Worm (Caenorhabditis elegans) whole organism, L3 larva: ENCODE measurements around the gene dnj-2.

ENCODE experiments used
- ZK546.5 ChIP-seq: sonication (generic microtip); optimal IDR thresholded peaks from 2 replicates; lab custom pipeline; 2017; ENCODE audit warnings: missing biosample characterization, missing genetic modification characterization
- aly-2 ChIP-seq: fragments of 150-350 bp; optimal IDR thresholded peaks from 2 replicates; lab custom pipeline; 2014; ENCODE audit warnings: missing biosample characterization, missing genetic modification characterization
- ama-1 ChIP-seq: fragments of 150-350 bp; optimal IDR thresholded peaks from 2 replicates; lab custom pipeline; 2018
- ceh-16 ChIP-seq: sonication (generic microtip); optimal IDR thresholded peaks from 2 replicates; lab custom pipeline; 2017; ENCODE audit warnings: missing biosample characterization, missing genetic modification characterization
- ceh-82 ChIP-seq: fragments of 150-350 bp; optimal IDR thresholded peaks from 2 replicates; lab custom pipeline; 2014; ENCODE audit warnings: missing biosample characterization, missing genetic modification characterization
- ceh-9 ChIP-seq: sonication (generic microtip); optimal IDR thresholded peaks from 2 replicates; lab custom pipeline; 2018; ENCODE audit warnings: missing biosample characterization, missing genetic modification characterization
- daf-12 ChIP-seq: fragments of 150-350 bp; optimal IDR thresholded peaks from 2 replicates; lab custom pipeline; 2014; ENCODE audit warnings: missing biosample characterization, missing genetic modification reagents, missing genetic modification characterization
- egl-27 ChIP-seq: sonication (generic microtip); optimal IDR thresholded peaks from 4 replicates; lab custom pipeline; 2017; ENCODE audit warnings: missing biosample characterization, missing genetic modification reagents, missing genetic modification characterization
- egl-5 ChIP-seq: fragments of 150-350 bp; optimal IDR thresholded peaks from 2 replicates; lab custom pipeline; 2017; ENCODE audit warnings: missing biosample characterization, missing genetic modification reagents, missing genetic modification characterization, inconsistent platforms
- elt-1 ChIP-seq: fragments of 150-350 bp; optimal IDR thresholded peaks from 2 replicates; lab custom pipeline; 2014; ENCODE audit warnings: missing biosample characterization, missing genetic modification characterization
- elt-2 ChIP-seq: sonication (generic microtip); optimal IDR thresholded peaks from 2 replicates; lab custom pipeline; 2016; ENCODE audit warnings: missing genetic modification reagents, mild to moderate bottlenecking, missing genetic modification characterization, missing compliant biosample characterization
- elt-3 ChIP-seq, 3 experiments: fragments of 150-350 bp in 1 of 3; sonication (generic microtip) in 2 of 3; optimal IDR thresholded peaks; 2 replicates in 2 of 3; 4 replicates in 1 of 3; lab custom pipeline; 2014 to 2017; ENCODE audit warnings: missing biosample characterization in 3 of 3, missing genetic modification characterization in 3 of 3
- eor-1 ChIP-seq, 2 experiments: fragments of 150-350 bp; optimal IDR thresholded peaks; 2 replicates each; lab custom pipeline; 2014 to 2018; ENCODE audit warnings: missing biosample characterization in 2 of 2, missing genetic modification characterization in 2 of 2
- fkh-10 ChIP-seq: sonication (generic microtip); optimal IDR thresholded peaks from 2 replicates; lab custom pipeline; 2017; ENCODE audit warnings: missing biosample characterization, missing genetic modification reagents, missing genetic modification characterization
- fkh-2 ChIP-seq: fragments of 150-350 bp; optimal IDR thresholded peaks from 2 replicates; lab custom pipeline; 2014; ENCODE audit warnings: missing biosample characterization, missing genetic modification reagents, missing genetic modification characterization
- hmg-11 ChIP-seq: sonication (generic microtip); optimal IDR thresholded peaks from 2 replicates; lab custom pipeline; 2016; ENCODE audit warnings: missing genetic modification characterization, missing compliant biosample characterization
- jun-1 ChIP-seq: fragments of 150-350 bp; optimal IDR thresholded peaks from 2 replicates; lab custom pipeline; 2014; ENCODE audit warnings: missing biosample characterization, missing genetic modification reagents, missing genetic modification characterization
- lin-15B ChIP-seq: fragments of 150-350 bp; optimal IDR thresholded peaks from 2 replicates; lab custom pipeline; 2014; ENCODE audit warnings: missing biosample characterization, missing genetic modification characterization
- lin-39 ChIP-seq: fragments of 150-350 bp; optimal IDR thresholded peaks from 2 replicates; lab custom pipeline; 2018; ENCODE audit warnings: missing biosample characterization, missing genetic modification reagents, missing genetic modification characterization
- lsy-12 ChIP-seq: sonication (generic microtip); optimal IDR thresholded peaks from 2 replicates; lab custom pipeline; 2016; ENCODE audit warnings: mild to moderate bottlenecking, missing genetic modification characterization, missing compliant biosample characterization
- mdl-1 ChIP-seq: fragments of 150-350 bp; optimal IDR thresholded peaks from 2 replicates; lab custom pipeline; 2014; ENCODE audit warnings: missing biosample characterization, missing genetic modification characterization
- mml-1 ChIP-seq: fragments of 150-350 bp; sonication (generic microtip); optimal IDR thresholded peaks from 3 replicates; lab custom pipeline; 2014; ENCODE audit warnings: missing biosample characterization, missing genetic modification characterization
- nfya-1 ChIP-seq: sonication (generic microtip); optimal IDR thresholded peaks from 2 replicates; lab custom pipeline; 2017; ENCODE audit warnings: missing genetic modification characterization, mild to moderate bottlenecking, missing compliant biosample characterization, antibody characterized with exemption, moderate library complexity; ENCODE audit not compliant: insufficient read depth
- nhr-11 ChIP-seq: fragments of 150-350 bp; optimal IDR thresholded peaks from 2 replicates; lab custom pipeline; 2014; ENCODE audit warnings: missing biosample characterization, missing genetic modification characterization
- nhr-12 ChIP-seq: fragments of 150-350 bp; optimal IDR thresholded peaks from 2 replicates; lab custom pipeline; 2014; ENCODE audit warnings: missing biosample characterization, missing genetic modification characterization
- nhr-23 ChIP-seq: fragments of 150-350 bp; optimal IDR thresholded peaks from 2 replicates; lab custom pipeline; 2014; ENCODE audit warnings: missing biosample characterization, missing genetic modification reagents, missing genetic modification characterization
- nhr-237 ChIP-seq: fragments of 150-350 bp; optimal IDR thresholded peaks from 2 replicates; lab custom pipeline; 2014; ENCODE audit warnings: missing biosample characterization, missing genetic modification characterization
- nhr-25 ChIP-seq: sonication (generic microtip); optimal IDR thresholded peaks from 2 replicates; lab custom pipeline; 2017; ENCODE audit warnings: missing biosample characterization, missing genetic modification characterization
- nhr-28 ChIP-seq: fragments of 150-350 bp; optimal IDR thresholded peaks from 2 replicates; lab custom pipeline; 2014; ENCODE audit warnings: missing biosample characterization, missing genetic modification characterization
- nhr-43 ChIP-seq: sonication (generic microtip); optimal IDR thresholded peaks from 2 replicates; lab custom pipeline; 2016; ENCODE audit warnings: mild to moderate bottlenecking, missing genetic modification characterization, missing compliant biosample characterization; ENCODE audit not compliant: poor library complexity, severe bottlenecking
- nhr-67 ChIP-seq: fragments of 150-350 bp; optimal IDR thresholded peaks from 2 replicates; lab custom pipeline; 2014; ENCODE audit warnings: missing biosample characterization, missing genetic modification characterization
- nhr-76 ChIP-seq: fragments of 150-350 bp; sonication (generic microtip); optimal IDR thresholded peaks from 5 replicates; lab custom pipeline; 2014; ENCODE audit warnings: missing biosample characterization, missing genetic modification characterization
- nhr-77 ChIP-seq: fragments of 150-350 bp; optimal IDR thresholded peaks from 2 replicates; lab custom pipeline; 2014; ENCODE audit warnings: missing biosample characterization, missing genetic modification characterization
- pha-4 ChIP-seq: fragments of 150-350 bp; optimal IDR thresholded peaks from 2 replicates; lab custom pipeline; 2014; ENCODE audit warnings: missing biosample characterization, missing genetic modification reagents, missing genetic modification characterization
- pqm-1 ChIP-seq: fragments of 150-350 bp; optimal IDR thresholded peaks from 2 replicates; lab custom pipeline; 2017; ENCODE audit warnings: missing biosample characterization, missing genetic modification characterization, inconsistent platforms
- sea-2 ChIP-seq: fragments of 150-350 bp; sonication (generic microtip); optimal IDR thresholded peaks from 4 replicates; lab custom pipeline; 2014; ENCODE audit warnings: missing biosample characterization, missing genetic modification reagents, missing genetic modification characterization
- skn-1 ChIP-seq: fragments of 150-350 bp; optimal IDR thresholded peaks from 2 replicates; lab custom pipeline; 2014; ENCODE audit warnings: missing biosample characterization, missing genetic modification characterization
- snpc-4 ChIP-seq: fragments of 150-350 bp; optimal IDR thresholded peaks from 2 replicates; lab custom pipeline; 2014; ENCODE audit warnings: missing biosample characterization, missing genetic modification characterization
- tbx-2 ChIP-seq: sonication (generic microtip); optimal IDR thresholded peaks from 2 replicates; lab custom pipeline; 2016; ENCODE audit warnings: mild to moderate bottlenecking, missing genetic modification characterization, missing compliant biosample characterization
- unc-39 ChIP-seq: sonication (generic microtip); optimal IDR thresholded peaks from 4 replicates; lab custom pipeline; 2017; ENCODE audit warnings: missing biosample characterization, missing genetic modification characterization
- unc-62 ChIP-seq: fragments of 150-350 bp; sonication (generic microtip); optimal IDR thresholded peaks from 4 replicates; lab custom pipeline; 2014; ENCODE audit warnings: missing biosample characterization, missing genetic modification reagents, missing genetic modification characterization
- zag-1 ChIP-seq: fragments of 150-350 bp; optimal IDR thresholded peaks from 2 replicates; lab custom pipeline; 2014; ENCODE audit warnings: missing biosample characterization, missing genetic modification characterization
- ztf-4 ChIP-seq: fragments of 150-350 bp; optimal IDR thresholded peaks from 2 replicates; lab custom pipeline; 2014; ENCODE audit warnings: missing biosample characterization, missing genetic modification characterization

dnj-2 gene

DNA sequence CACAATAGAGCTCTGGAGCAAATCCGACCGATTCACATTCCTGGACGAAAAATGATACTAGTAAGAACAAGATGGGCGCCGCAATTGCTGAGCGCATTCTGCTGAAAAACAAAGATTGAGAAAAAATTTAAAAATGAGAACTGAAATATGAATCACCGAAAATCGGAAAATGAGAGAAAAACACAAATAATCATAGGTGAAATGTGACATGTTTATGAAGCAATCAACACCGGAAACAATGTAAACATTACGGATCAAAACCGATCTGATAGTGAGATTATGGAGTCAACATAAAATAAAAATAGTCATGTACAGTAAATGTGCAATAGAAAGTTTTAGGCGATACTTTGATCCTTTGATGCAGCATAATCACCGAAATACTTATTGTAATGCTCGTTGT lies at the start of gene dnj-2:
Gene dnj-2, minus strand, starts transcription at position 101 of the 400 bp plus-strand sequence.
- TF ChIP-seq fkh-2 (tag; lab: Kevin White, UChicago) (no peak), ceh-16 (tag; lab: Kevin White, UChicago) (no peak), nhr-237 (tag; lab: Kevin White, UChicago) (no peak), snpc-4 (tag; lab: Kevin White, UChicago) (no peak), egl-5 (tag; lab: Kevin White, UChicago) (no peak), ceh-9 (no peak), zag-1 (tag; lab: Kevin White, UChicago) (no peak), daf-12 (tag; lab: Kevin White, UChicago) (no peak), elt-3 (tag; optimal IDR thresholded peaks at IDR 0.05; lab: Kevin White, UChicago) (no peak), hmg-11 (tag; lab: Kevin White, UChicago) (no peak)

- TF ChIP-seq ceh-82 (tag; lab: Kevin White, UChicago) (no peak), nhr-25 (no peak), nhr-43 (tag; lab: Kevin White, UChicago) (no peak), nhr-237 (tag; lab: Kevin White, UChicago) (no peak), ceh-9 (no peak), nhr-12 (no peak)
Observed at ce11 chrIV:11361409-11361808, 47.6 kb upstream of the dnj-2 start, which contains the start of gene T01G1.4. T01G1.4 (minus strand) TSS chrIV:11361509.

ce11 chrIV:11359769-11360168 lies 46.0 kb upstream of the dnj-2 start, which contains the start of gene klp-12:
klp-12 (minus strand) TSS chrIV:11359869.
- TF ChIP-seq ama-1 (lab: Kevin White, UChicago): no peak
- no peak for TF ChIP-seq mml-1
- no peak for TF ChIP-seq ztf-4 (tag; lab: Kevin White, UChicago)
- TF ChIP-seq lin-15B (tag; lab: Kevin White, UChicago): no peak
- TF ChIP-seq ceh-82 (tag; lab: Kevin White, UChicago): no peak
- no peak for TF ChIP-seq ceh-9
- no peak for TF ChIP-seq pha-4
- TF ChIP-seq ZK546.5 (tag; lab: Kevin White, UChicago): no peak
- no peak for TF ChIP-seq fkh-2 (tag; lab: Kevin White, UChicago)
- no peak for TF ChIP-seq unc-39 (tag; lab: Kevin White, UChicago)
- no peak for TF ChIP-seq unc-62 (GFP tag; lab: Kevin White, UChicago)
- no peak for TF ChIP-seq nhr-23 (tag; lab: Kevin White, UChicago)
- TF ChIP-seq elt-1: no peak
- no peak for TF ChIP-seq snpc-4 (tag; lab: Kevin White, UChicago)
- no peak for TF ChIP-seq fkh-10 (GFP tag; lab: Kevin White, UChicago)
- no peak for TF ChIP-seq egl-27 (tag; lab: Kevin White, UChicago)
- no peak for TF ChIP-seq nhr-43 (tag; lab: Kevin White, UChicago)
- TF ChIP-seq eor-1 (tag; optimal IDR thresholded peaks at IDR 0.05; lab: Kevin White, UChicago): no peak

DNA sequence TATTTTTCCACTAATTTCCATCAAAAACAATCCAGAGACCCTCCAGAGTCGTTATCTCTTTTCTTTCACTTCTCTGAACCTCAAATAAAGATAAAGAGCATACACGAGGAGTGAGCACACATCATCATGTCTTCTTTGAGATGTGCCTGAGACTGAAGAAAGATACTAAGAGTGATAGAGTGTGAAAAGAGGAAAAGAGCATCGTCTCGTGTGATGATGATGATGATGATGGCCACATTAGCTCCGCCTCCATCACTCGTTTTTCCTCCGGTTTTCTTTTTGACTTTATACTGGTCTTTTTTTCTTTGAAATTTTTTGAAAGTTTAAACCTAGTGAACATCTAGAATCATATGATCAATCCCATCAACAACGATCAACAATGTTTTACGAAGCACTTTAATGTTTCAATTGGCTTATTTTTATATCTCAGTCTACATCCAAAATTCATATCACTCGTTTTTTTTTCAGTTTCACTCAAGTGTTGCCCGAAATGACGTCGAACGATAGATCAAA lies 40.2 kb upstream of the dnj-2 start, which contains the start of gene T01G1.2:
Gene T01G1.2, plus strand, starts transcription at position 463 of the 513 bp plus-strand sequence.
- TF ChIP-seq ama-1 (lab: Kevin White, UChicago) (no peak), daf-12 (tag; lab: Kevin White, UChicago) (no peak), unc-39 (tag; lab: Kevin White, UChicago) (no peak), snpc-4 (tag; lab: Kevin White, UChicago) (no peak), elt-3 (tag; optimal IDR thresholded peaks at IDR 0.05; lab: Kevin White, UChicago) (no peak), mml-1 (no peak), zag-1 (tag; lab: Kevin White, UChicago) (no peak), tbx-2 (tag; lab: Kevin White, UChicago) (no peak), mdl-1 (tag; lab: Kevin White, UChicago) (no peak), egl-5 (tag; lab: Kevin White, UChicago) (peak; percentile 62), sea-2 (GFP tag; lab: Kevin White, UChicago) (no peak), elt-2 (tag; lab: Kevin White, UChicago) (no peak), nhr-12 (no peak), aly-2 (tag; lab: Kevin White, UChicago) (no peak), nhr-23 (tag; lab: Kevin White, UChicago) (no peak), ceh-16 (tag; lab: Kevin White, UChicago) (no peak), nhr-67 (tag; lab: Kevin White, UChicago) (no peak), nhr-76 (tag; lab: Kevin White, UChicago) (no peak), lsy-12 (no peak), nhr-237 (tag; lab: Kevin White, UChicago) (no peak), nfya-1 (peak; percentile 59), skn-1 (tag; lab: Kevin White, UChicago) (peak; percentile 29), eor-1 (tag; optimal IDR thresholded peaks at IDR 0.05; lab: Kevin White, UChicago) (no peak), ZK546.5 (tag; lab: Kevin White, UChicago) (no peak), jun-1 (tag; lab: Kevin White, UChicago) (no peak), pha-4 (no peak), lin-39 (tag; lab: Kevin White, UChicago) (peak; percentile 87), pqm-1 (tag; lab: Kevin White, UChicago) (no peak), nhr-28 (tag; lab: Kevin White, UChicago) (no peak), nhr-11 (tag; lab: Kevin White, UChicago) (no peak), nhr-25 (no peak), hmg-11 (tag; lab: Kevin White, UChicago) (peak; percentile 15), nhr-77 (tag; lab: Kevin White, UChicago) (no peak), ceh-82 (tag; lab: Kevin White, UChicago) (no peak), elt-1 (peak; percentile 56)
